Worm (Caenorhabditis elegans): ENCODE measurements around the gene unc-10.
A peak's percentile ranks its signal among the peaks of the same experiment; 100 is the strongest.

The unc-10 gene

DNA sequence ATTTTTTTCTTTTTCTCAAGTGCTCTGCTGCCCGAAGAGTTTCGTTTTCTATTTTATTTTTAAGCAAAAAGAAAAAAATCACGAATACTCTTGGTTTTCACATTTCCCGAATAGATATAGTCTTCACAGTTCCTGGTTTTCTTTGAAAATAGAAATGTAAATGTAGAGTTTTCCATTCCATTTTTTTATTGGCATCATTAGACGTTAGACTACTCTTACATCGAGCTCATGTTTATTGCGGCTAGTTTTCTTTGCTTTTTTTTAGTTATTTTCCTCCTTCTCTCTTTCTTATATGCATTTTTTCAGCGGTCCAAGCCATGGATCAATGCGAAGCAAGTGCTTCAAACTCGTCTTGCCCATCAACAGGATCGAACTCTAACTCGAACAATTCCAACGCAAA is 14.8 kb downstream of the unc-10 start, which contains the start of gene F46H5.2:
F46H5.2 (plus strand) TSS at position 301 of the 400 bp plus-strand sequence.
- TF ChIP-seq aly-2 (tag; optimal IDR thresholded peaks at IDR 0.05) (no peak), pha-4 (tag; optimal IDR thresholded peaks at IDR 0.05) (no peak), ztf-11 (tag; optimal IDR thresholded peaks at IDR 0.05) (no peak), lin-15B (tag; optimal IDR thresholded peaks at IDR 0.05) (no peak)

DNA sequence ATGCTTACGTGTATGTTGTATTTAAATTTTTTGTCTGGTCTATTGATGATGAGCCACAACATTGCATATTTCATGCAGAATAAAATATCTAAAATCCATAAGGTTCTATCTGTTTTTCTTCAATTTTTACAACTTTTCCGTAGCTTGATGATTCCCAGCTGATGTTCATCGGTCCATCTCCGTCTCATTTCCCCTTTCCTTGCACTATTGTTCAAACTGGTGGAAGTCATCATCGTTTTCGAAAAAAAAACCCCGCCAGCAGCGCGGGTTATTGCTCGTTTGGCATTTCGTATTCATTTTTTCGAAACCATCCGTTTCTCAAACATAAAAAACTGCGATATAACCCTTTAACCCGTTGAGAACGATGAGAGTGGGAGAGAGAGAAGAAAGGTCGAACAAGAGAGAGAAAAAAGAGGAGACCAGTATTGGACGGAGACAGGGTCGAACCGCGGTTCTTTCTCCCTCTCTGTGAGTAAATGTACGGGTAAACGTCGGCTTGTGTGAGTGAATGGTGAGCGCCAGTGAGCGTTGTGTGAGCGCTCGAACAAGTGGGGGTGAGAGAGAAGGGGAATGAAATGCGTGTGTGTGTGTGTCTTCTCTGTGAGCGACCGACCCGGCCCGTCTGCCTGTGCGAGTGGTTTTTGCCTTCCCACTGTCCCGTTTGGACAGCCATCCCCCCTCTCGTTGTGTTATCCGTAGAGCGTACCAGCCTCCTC is 15.4 kb downstream of the unc-10 start:
- TF ChIP-seq tbx-2 (tag; optimal IDR thresholded peaks at IDR 0.05) (peak; percentile 83), nhr-43 (tag; optimal IDR thresholded peaks at IDR 0.05; ENCODE audit: poor library complexity, severe bottlenecking) (peak; percentile 82), egl-27 (tag; optimal IDR thresholded peaks at IDR 0.05) (peak; percentile 69), lsy-12 (tag; optimal IDR thresholded peaks at IDR 0.05) (peak; percentile 78), nhr-77 (tag; optimal IDR thresholded peaks at IDR 0.05) (no peak), snpc-4 (tag; optimal IDR thresholded peaks at IDR 0.05) (peak; percentile 86), hmg-11 (tag; optimal IDR thresholded peaks at IDR 0.05) (peak; percentile 98), elt-3 (tag; optimal IDR thresholded peaks at IDR 0.05) (peak in 1 of 3 experiments; percentile 37), fos-1 (tag; optimal IDR thresholded peaks at IDR 0.05) (peak; percentile 64), fkh-2 (tag; optimal IDR thresholded peaks at IDR 0.05) (no peak), nfya-1 (tag; optimal IDR thresholded peaks at IDR 0.05; ENCODE audit: insufficient read depth) (peak; percentile 94), nhr-11 (tag; optimal IDR thresholded peaks at IDR 0.05) (peak; percentile 56), nhr-25 (tag; optimal IDR thresholded peaks at IDR 0.05) (peak; percentile 96), mml-1 (tag; optimal IDR thresholded peaks at IDR 0.05) (no peak), ceh-9 (tag; optimal IDR thresholded peaks at IDR 0.05) (no peak), nhr-12 (tag; optimal IDR thresholded peaks at IDR 0.05) (no peak), aly-2 (tag; optimal IDR thresholded peaks at IDR 0.05) (no peak), ztf-4 (tag; optimal IDR thresholded peaks at IDR 0.05) (no peak), lin-39 (tag; optimal IDR thresholded peaks at IDR 0.05) (peak; percentile 95), ceh-28 (tag; optimal IDR thresholded peaks at IDR 0.05) (peak; percentile 48), pha-4 (tag; optimal IDR thresholded peaks at IDR 0.05) (peak; percentile 93), R02D3.7 (tag; optimal IDR thresholded peaks at IDR 0.05) (peak; percentile 4), ceh-16 (tag; optimal IDR thresholded peaks at IDR 0.05) (no peak), jun-1 (tag; optimal IDR thresholded peaks at IDR 0.05) (peak; percentile 94), unc-39 (tag; optimal IDR thresholded peaks at IDR 0.05) (no peak), unc-62 (GFP tag; optimal IDR thresholded peaks at IDR 0.05) (peak; percentile 4), fkh-10 (GFP tag; optimal IDR thresholded peaks at IDR 0.05) (peak; percentile 48), ama-1 (optimal IDR thresholded peaks at IDR 0.05) (peak; percentile 72), elt-2 (tag; optimal IDR thresholded peaks at IDR 0.05) (peak; percentile 81), ceh-82 (tag; optimal IDR thresholded peaks at IDR 0.05) (peak; percentile 54), nhr-23 (tag; optimal IDR thresholded peaks at IDR 0.05) (peak; percentile 90), lin-15B (tag; optimal IDR thresholded peaks at IDR 0.05) (peak; percentile 74), elt-1 (tag; optimal IDR thresholded peaks at IDR 0.05) (peak; percentile 26), egl-5 (tag; optimal IDR thresholded peaks at IDR 0.05) (peak; percentile 94)

DNA sequence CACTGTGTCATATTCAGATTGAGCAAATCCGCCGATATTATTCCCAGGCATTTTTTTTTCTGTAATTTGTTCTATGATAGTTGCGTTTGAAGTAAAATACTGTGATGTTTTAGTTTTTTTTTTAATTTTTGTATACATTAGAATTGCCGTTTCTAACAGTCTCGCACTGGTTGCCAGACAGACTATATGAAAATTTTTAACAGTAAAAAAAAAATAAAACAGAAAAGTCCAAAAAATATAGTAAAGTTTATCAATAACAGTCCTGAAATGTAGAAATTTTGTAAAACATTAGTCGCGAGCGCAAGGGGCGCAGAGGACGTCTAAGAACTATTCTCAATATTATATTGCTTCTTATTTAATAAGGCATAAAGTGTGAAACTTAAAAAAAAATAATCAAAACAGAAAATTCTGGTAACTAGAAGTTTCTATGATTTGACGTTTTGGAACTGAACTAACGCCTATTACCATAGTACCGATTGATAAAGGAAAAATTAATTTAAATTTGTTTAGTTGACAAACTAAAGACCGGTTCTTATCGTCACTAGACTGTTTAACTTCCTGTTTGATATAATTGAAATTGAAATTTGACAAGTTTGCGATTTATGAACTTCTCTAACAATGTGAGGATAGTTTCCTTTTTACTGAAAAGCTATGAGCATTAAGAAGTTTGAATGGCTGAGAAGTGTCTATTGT is 19.6 kb downstream of the unc-10 start, which contains the start of gene lact-1:
lact-1 (minus strand) TSS at position 51 of the 693 bp plus-strand sequence.
- peak; percentile 44 for TF ChIP-seq elt-2 (tag; optimal IDR thresholded peaks at IDR 0.05)
- peak; percentile 6 for TF ChIP-seq pha-4 (tag; optimal IDR thresholded peaks at IDR 0.05)
- no peak for TF ChIP-seq nhr-43 (tag; optimal IDR thresholded peaks at IDR 0.05; ENCODE audit: poor library complexity, severe bottlenecking)
- peak; percentile 54 for TF ChIP-seq pqm-1 (tag; optimal IDR thresholded peaks at IDR 0.05)

DNA sequence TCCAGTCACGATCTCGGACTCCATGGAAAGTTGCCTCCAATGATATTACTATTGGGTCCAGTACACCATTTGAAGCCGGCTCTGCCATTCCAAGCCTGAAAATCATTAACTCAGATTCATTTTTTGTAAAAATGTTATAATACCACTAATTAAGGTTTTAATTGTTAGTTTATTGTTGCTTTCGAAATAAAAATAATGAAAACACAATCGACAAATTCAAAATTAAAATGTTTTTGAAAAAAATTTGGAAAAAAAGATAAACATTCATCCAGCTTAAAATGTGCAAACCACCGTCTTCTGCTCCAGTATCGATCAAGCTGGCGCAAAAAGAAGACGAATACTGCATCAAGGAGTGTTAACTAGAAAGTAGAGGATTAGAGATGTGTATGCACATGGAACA is 23.2 kb downstream of the unc-10 start, which contains the start of gene F46H5.5:
F46H5.5 (minus strand) TSS at position 101 of the 400 bp plus-strand sequence.
- TF ChIP-seq nfya-1 (tag; optimal IDR thresholded peaks at IDR 0.05; ENCODE audit: insufficient read depth) (peak; percentile 26), snpc-4 (tag; optimal IDR thresholded peaks at IDR 0.05) (no peak)

All from whole organism, L3 larva.